Fruit fly (Drosophila melanogaster): Measurements from ENCODE around the gene tilB.

DNA sequence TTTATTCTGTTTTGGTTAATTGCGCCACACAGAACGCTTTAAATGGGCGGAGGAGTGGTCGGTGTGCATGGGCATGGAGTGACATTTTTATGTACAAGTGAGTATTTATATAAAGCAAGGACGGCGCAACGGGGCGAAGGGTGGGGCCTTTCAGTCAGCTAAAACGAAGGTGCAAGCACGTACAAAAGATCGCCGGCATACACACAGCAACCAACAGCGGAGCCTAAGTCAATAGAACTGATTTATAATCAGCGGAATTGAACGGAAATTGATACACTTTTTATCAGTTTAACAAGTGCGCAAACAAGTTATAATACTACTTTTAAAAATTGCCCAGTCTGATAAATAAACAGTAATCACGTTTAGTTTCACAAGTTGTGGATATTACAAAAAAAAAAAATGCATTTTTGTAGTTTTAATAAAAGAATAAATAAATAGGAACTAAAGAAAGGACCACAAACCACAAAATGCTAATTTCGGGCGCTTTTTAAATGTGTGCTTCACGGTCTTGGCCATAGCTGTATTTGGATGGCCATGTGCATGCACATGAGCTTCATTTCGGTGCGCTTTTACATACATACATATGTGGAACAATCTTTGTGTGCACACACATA lies 29.8 kb downstream of the tilB start:
- TF ChIP-seq Rel (GFP tag; optimal IDR thresholded peaks at IDR 0.05) (no peak), Rel (tag; optimal IDR thresholded peaks at IDR 0.05) (no peak), usp (GFP tag; optimal IDR thresholded peaks at IDR 0.05) (no peak)
